Worm (Caenorhabditis elegans): ENCODE results near the gene M01A8.1.

Gene M01A8.1

DNA sequence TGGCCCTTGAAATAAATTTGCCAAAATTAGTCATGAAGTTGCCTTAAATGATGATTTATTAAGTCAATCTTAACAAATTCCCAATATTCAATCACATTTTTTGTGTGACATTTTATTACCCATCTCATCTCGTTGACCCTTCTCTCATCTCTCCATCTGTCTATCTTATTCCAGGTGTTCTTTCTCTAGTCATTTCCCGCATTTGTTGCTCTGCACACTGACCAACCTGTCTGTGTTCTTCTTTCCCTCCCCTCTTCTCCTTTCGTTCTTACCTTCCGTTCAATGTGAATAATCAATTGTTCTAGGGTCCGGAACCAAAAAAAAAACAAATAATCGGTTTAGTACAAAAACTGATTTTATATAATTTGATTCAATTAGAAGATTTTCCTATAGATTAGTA, 9.8 kb upstream of the M01A8.1 start, which contains the start of gene T02C1.1:
TSS of gene T02C1.1 (plus strand) at position 305 of the 400 bp plus-strand sequence.
- TF ChIP-seq nfya-1 (tag; optimal IDR thresholded peaks at IDR 0.05) (no peak), hlh-6 (tag; optimal IDR thresholded peaks at IDR 0.05) (no peak), nhr-11 (tag; optimal IDR thresholded peaks at IDR 0.05) (no peak), pag-3 (tag; optimal IDR thresholded peaks at IDR 0.05; ENCODE audit: borderline replicate concordance) (no peak)

ce11 chrIII:9250729-9251128, 6.3 kb upstream of the M01A8.1 start, which contains the start of gene T02C1.2:
T02C1.2 (plus strand) TSS chrIII:9251029.
- no peak for TF ChIP-seq pax-1 (tag; optimal IDR thresholded peaks at IDR 0.05)
- no peak for TF ChIP-seq ceh-14 (tag; optimal IDR thresholded peaks at IDR 0.05)
- TF ChIP-seq pqm-1 (tag; optimal IDR thresholded peaks at IDR 0.05), result no peak
- no peak for TF ChIP-seq ceh-24 (tag; optimal IDR thresholded peaks at IDR 0.05)
- TF ChIP-seq ceh-18 (tag; optimal IDR thresholded peaks at IDR 0.05), result no peak
- no peak for TF ChIP-seq elt-4 (tag; optimal IDR thresholded peaks at IDR 0.05)
- TF ChIP-seq unc-55 (GFP tag; optimal IDR thresholded peaks at IDR 0.05), result no peak
- TF ChIP-seq npax-4 (tag; optimal IDR thresholded peaks at IDR 0.05), result no peak
- no peak for TF ChIP-seq eyg-1 (tag; optimal IDR thresholded peaks at IDR 0.05)
- TF ChIP-seq C38D4.7 (GFP tag; optimal IDR thresholded peaks at IDR 0.05), result no peak
- TF ChIP-seq hlh-13 (GFP tag; optimal IDR thresholded peaks at IDR 0.05), result no peak
- TF ChIP-seq F13H6.1 (tag; optimal IDR thresholded peaks at IDR 0.05), result no peak
- TF ChIP-seq rnt-1 (tag; optimal IDR thresholded peaks at IDR 0.05), result no peak
- no peak for TF ChIP-seq hlh-8 (tag; optimal IDR thresholded peaks at IDR 0.05)
- no peak for TF ChIP-seq C08G9.2 (tag; optimal IDR thresholded peaks at IDR 0.05)
- TF ChIP-seq zip-5 (tag; optimal IDR thresholded peaks at IDR 0.05), result no peak
- no peak for TF ChIP-seq nhr-232 (tag; optimal IDR thresholded peaks at IDR 0.05)
- TF ChIP-seq hlh-15 (tag; optimal IDR thresholded peaks at IDR 0.05), result no peak
- TF ChIP-seq ceh-48 (tag; optimal IDR thresholded peaks at IDR 0.05), result no peak

DNA sequence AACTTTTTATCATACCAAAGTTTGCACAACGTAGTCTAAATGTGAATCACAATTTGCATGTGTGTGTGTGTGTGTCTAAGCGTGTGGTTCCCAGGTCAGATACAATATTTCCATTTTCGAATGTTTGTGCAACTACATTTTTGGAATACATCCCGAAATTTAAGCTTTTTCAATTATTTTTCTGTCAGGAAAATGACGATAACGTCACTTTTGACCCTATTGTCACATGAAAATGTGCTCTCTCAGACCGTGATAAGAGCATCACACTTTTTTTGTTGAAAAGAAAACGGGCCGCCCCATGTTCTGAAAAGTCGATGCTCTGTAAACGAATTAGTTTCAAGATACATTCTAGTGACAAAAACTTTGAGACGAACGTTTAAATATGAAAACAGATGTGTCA, 2.1 kb upstream of the M01A8.1 start:
- TF ChIP-seq unc-42 (tag; optimal IDR thresholded peaks at IDR 0.05), result no peak
- TF ChIP-seq F13H6.1 (tag; optimal IDR thresholded peaks at IDR 0.05), result no peak
- TF ChIP-seq zip-5 (tag; optimal IDR thresholded peaks at IDR 0.05), result no peak
- TF ChIP-seq ceh-45 (GFP tag; IDR thresholded peaks at IDR 0.05), result no peak
- no peak for TF ChIP-seq dve-1 (tag; optimal IDR thresholded peaks at IDR 0.05)
- no peak for TF ChIP-seq odd-2 (tag; optimal IDR thresholded peaks at IDR 0.05)
- TF ChIP-seq ceh-9 (tag; optimal IDR thresholded peaks at IDR 0.05), result no peak
- no peak for TF ChIP-seq pha-2 (tag; optimal IDR thresholded peaks at IDR 0.05)
- no peak for TF ChIP-seq che-1 (tag; optimal IDR thresholded peaks at IDR 0.05)
- no peak for TF ChIP-seq sox-2 (GFP tag; IDR thresholded peaks at IDR 0.05)
- no peak for TF ChIP-seq nfya-1 (tag; optimal IDR thresholded peaks at IDR 0.05)
- TF ChIP-seq rnt-1 (tag; optimal IDR thresholded peaks at IDR 0.05), result no peak

- TF ChIP-seq lin-11 (tag; optimal IDR thresholded peaks at IDR 0.05), result no peak
- no peak for TF ChIP-seq ceh-19 (GFP tag; optimal IDR thresholded peaks at IDR 0.05)
- TF ChIP-seq ahr-1 (tag; optimal IDR thresholded peaks at IDR 0.05), result no peak
- TF ChIP-seq dmd-4 (tag; optimal IDR thresholded peaks at IDR 0.05; ENCODE audit: borderline replicate concordance), result no peak
- TF ChIP-seq rnt-1 (tag; optimal IDR thresholded peaks at IDR 0.05), result no peak
- no peak for TF ChIP-seq gmeb-2 (tag; optimal IDR thresholded peaks at IDR 0.05)
- TF ChIP-seq sox-2 (GFP tag; IDR thresholded peaks at IDR 0.05), result no peak
- no peak for TF ChIP-seq nfya-1 (tag; optimal IDR thresholded peaks at IDR 0.05)
- no peak for TF ChIP-seq pat-9 (tag; optimal IDR thresholded peaks at IDR 0.05)
These were observed 1.3 kb upstream of the M01A8.1 start for ce11 chrIII:9255801-9256200.

Data from whole organism, late embryonic.